Worm (Caenorhabditis elegans) whole organism, L1 larva: ENCODE measurements around the gene npr-22.

Experiments used
- fkh-4 ChIP-seq: sonication (generic microtip); optimal IDR thresholded peaks from 2 replicates; lab custom pipeline; 2016; ENCODE audit warnings: missing compliant biosample characterization, missing genetic modification characterization, borderline replicate concordance
- nhr-28 ChIP-seq: fragments of 150-350 bp; optimal IDR thresholded peaks from 2 replicates; lab custom pipeline; 2014; ENCODE audit warnings: missing biosample characterization, missing genetic modification characterization

- TF ChIP-seq fkh-4 (tag; lab: Kevin White, UChicago) (no peak), nhr-28 (no peak)
These were observed 45.6 kb upstream of the npr-22 start, which contains the start of gene cks-1 for ce11 chrIV:8513619-8514018.
